Fruit fly (Drosophila melanogaster): ENCODE data around the gene FASN3.

Gene FASN3

DNA sequence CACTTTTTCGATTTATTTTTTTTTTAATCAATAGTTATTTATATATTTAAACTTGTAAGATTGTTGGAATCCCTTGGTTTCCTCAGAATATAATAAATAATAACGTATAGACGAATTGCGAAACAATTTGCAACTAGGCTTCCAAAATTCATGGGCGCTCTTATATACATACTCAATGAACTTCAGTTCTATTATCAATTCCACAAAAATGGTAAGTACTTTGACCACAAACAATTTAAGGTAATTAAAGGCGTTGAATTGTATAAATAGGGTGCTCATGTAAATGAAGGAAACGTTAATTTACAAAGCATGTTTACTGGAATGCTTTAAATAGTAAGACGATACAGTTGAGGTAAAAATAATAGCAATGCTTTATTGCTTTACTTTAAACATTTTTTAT is at the start of gene FASN3:
TSS of gene FASN3 (minus strand) at position 101 of the 400 bp plus-strand sequence.
- TF ChIP-seq noc (tag; optimal IDR thresholded peaks at IDR 0.05), result no peak

DNA sequence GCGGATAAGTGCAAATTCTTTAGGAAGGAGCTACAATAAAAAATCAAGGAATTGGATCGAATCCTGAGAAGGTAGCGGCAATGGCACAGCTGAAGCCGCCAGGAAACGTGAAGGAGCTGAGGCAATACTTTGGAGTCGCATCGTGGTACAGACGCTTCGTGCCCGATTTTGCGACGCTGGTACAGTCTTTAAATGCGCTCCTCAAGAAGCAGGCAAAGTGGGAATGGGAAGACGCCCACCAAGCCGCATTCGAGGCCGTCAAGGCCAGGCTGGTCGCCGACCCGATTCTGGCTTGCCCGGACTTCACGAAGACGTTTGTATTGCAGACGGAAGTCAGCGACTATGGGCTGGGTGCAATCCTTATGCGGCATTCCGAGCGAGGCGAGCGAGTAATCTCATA is 32.8 kb upstream of the FASN3 start:
- no peak for TF ChIP-seq noc (tag; optimal IDR thresholded peaks at IDR 0.05)

DNA sequence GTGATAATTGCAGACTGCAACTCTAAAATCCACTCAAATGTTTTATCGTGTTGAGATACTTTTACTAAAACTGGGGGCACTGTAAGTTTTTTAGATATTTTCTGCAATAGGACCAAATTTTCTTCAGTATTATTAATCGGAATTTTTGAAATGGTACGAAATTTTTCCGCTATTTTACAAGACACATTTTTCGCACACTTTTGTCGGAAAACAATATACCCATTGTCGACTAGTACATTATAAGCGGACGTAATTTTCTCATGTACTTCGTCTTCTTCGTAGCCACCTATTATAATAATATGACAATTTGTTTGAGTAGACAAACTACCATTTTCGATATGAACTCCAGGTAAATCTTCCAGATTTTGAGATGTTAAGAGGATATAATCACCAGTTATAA is 5.9 kb downstream of the FASN3 start:
- no peak for TF ChIP-seq noc (tag; optimal IDR thresholded peaks at IDR 0.05)
